Worm (Caenorhabditis elegans) whole organism, young adult: Measurements from ENCODE around the gene mrpl-10.

Experiments
- C06A6.2 ChIP-seq: fragments of 200-800 bp; sonication (Bioruptor generic); conservative IDR thresholded peaks from 2 replicates; pipeline ENCODE4 v1.3.6; 2022; ENCODE audit warnings: missing genetic modification characterization, missing compliant biosample characterization
- C17E4.6 ChIP-seq: fragments of 200-800 bp; sonication (Bioruptor generic); IDR thresholded peaks from 2 replicates; pipeline ENCODE4 v1.3.6; 2022; ENCODE audit warnings: missing genetic modification reagents, missing genetic modification characterization, missing compliant biosample characterization
- F22D6.2 ChIP-seq: sonication (generic microtip); optimal IDR thresholded peaks from 2 replicates; lab custom pipeline; 2016; ENCODE audit warnings: mild to moderate bottlenecking, missing genetic modification characterization, missing compliant biosample characterization
- F39B2.1 ChIP-seq: fragments of 200-800 bp; sonication (Bioruptor generic); IDR thresholded peaks from 2 replicates; pipeline ENCODE4 v1.3.6; 2022; ENCODE audit warnings: missing genetic modification reagents, missing genetic modification characterization, missing compliant biosample characterization
- K12H6.12 ChIP-seq: fragments of 200-800 bp; sonication (Bioruptor generic); optimal IDR thresholded peaks from 2 replicates; lab custom pipeline; 2018; ENCODE audit warnings: mild to moderate bottlenecking, missing genetic modification characterization, missing compliant biosample characterization
- T07F8.4 ChIP-seq: sonication (generic microtip); optimal IDR thresholded peaks from 2 replicates; lab custom pipeline; 2016; ENCODE audit warnings: mild to moderate bottlenecking, missing genetic modification characterization, moderate library complexity, missing compliant biosample characterization
- Y53G8AR.9 ChIP-seq: fragments of 200-800 bp; sonication (Bioruptor generic); conservative IDR thresholded peaks from 2 replicates; pipeline ENCODE4 v1.3.6; 2022; ENCODE audit warnings: missing genetic modification reagents, missing genetic modification characterization, missing compliant biosample characterization
- Y79H2A.3 ChIP-seq: fragments of 200-800 bp; sonication (Bioruptor generic); conservative IDR thresholded peaks from 2 replicates; pipeline ENCODE4 v1.3.6; 2022; ENCODE audit warnings: missing genetic modification reagents, missing genetic modification characterization, missing compliant biosample characterization
- aptf-2 ChIP-seq: fragments of 200-800 bp; sonication (Bioruptor generic); conservative IDR thresholded peaks from 2 replicates; pipeline ENCODE4 v1.3.6; 2022; ENCODE audit warnings: missing genetic modification reagents, missing genetic modification characterization, missing compliant biosample characterization
- aptf-3 ChIP-seq: fragments of 200-800 bp; sonication (Bioruptor generic); IDR thresholded peaks from 2 replicates; pipeline ENCODE4 v1.3.6; 2022; ENCODE audit warnings: missing genetic modification characterization, missing compliant biosample characterization
- athp-1 ChIP-seq: sonication (generic microtip); optimal IDR thresholded peaks from 2 replicates; lab custom pipeline; 2017; ENCODE audit warnings: mild to moderate bottlenecking, missing genetic modification characterization, missing compliant biosample characterization
- attf-3 ChIP-seq: fragments of 200-800 bp; sonication (Bioruptor generic); conservative IDR thresholded peaks from 2 replicates; pipeline ENCODE4 v1.3.6; 2022; ENCODE audit warnings: missing genetic modification reagents, missing genetic modification characterization, missing compliant biosample characterization
- attf-5 ChIP-seq: fragments of 200-800 bp; sonication (Bioruptor generic); optimal IDR thresholded peaks from 2 replicates; lab custom pipeline; 2018; ENCODE audit warnings: mild to moderate bottlenecking, missing genetic modification characterization, missing compliant biosample characterization
- bed-2 ChIP-seq: fragments of 200-800 bp; sonication (Bioruptor generic); IDR thresholded peaks from 2 replicates; pipeline ENCODE4 v1.3.6; 2022; ENCODE audit warnings: missing genetic modification reagents, missing genetic modification characterization, missing compliant biosample characterization
- ceh-100 ChIP-seq: fragments of 200-800 bp; sonication (Bioruptor generic); IDR thresholded peaks from 2 replicates; pipeline ENCODE4 v1.3.6; 2022; ENCODE audit warnings: missing genetic modification reagents, missing genetic modification characterization, missing compliant biosample characterization
- ceh-40 ChIP-seq: fragments of 200-800 bp; sonication (Bioruptor generic); IDR thresholded peaks from 2 replicates; pipeline ENCODE4 v1.3.6; 2022; ENCODE audit warnings: missing genetic modification characterization, missing compliant biosample characterization
- ceh-58 ChIP-seq: fragments of 200-800 bp; sonication (Bioruptor generic); IDR thresholded peaks from 2 replicates; pipeline ENCODE4 v1.3.6; 2022; ENCODE audit warnings: missing genetic modification characterization, missing compliant biosample characterization
- dpff-1 ChIP-seq: sonication (generic microtip); optimal IDR thresholded peaks from 2 replicates; lab custom pipeline; 2017; ENCODE audit warnings: mild to moderate bottlenecking, missing genetic modification characterization, missing compliant biosample characterization
- egl-44 ChIP-seq: fragments of 200-800 bp; sonication (Bioruptor generic); IDR thresholded peaks from 2 replicates; pipeline ENCODE4 v1.3.6; 2022; ENCODE audit warnings: missing genetic modification reagents, missing genetic modification characterization, missing compliant biosample characterization
- egrh-3 ChIP-seq: fragments of 200-800 bp; sonication (Bioruptor generic); IDR thresholded peaks from 2 replicates; pipeline ENCODE4 v1.3.6; 2022; ENCODE audit warnings: missing genetic modification reagents, missing genetic modification characterization, missing compliant biosample characterization
- fkh-3 ChIP-seq: sonication (generic microtip); optimal IDR thresholded peaks from 2 replicates; lab custom pipeline; 2016; ENCODE audit warnings: mild to moderate bottlenecking, missing genetic modification characterization, missing compliant biosample characterization
- him-1 ChIP-seq: sonication (generic microtip); optimal IDR thresholded peaks from 2 replicates; lab custom pipeline; 2016; ENCODE audit warnings: missing genotype, missing genetic modification reagents, missing genetic modification characterization, missing compliant biosample characterization
- hmg-20 ChIP-seq: fragments of 200-800 bp; sonication (Bioruptor generic); IDR thresholded peaks from 2 replicates; pipeline ENCODE4 v1.3.6; 2022; ENCODE audit warnings: missing genetic modification reagents, missing genetic modification characterization, missing compliant biosample characterization
- hsf-1 ChIP-seq: fragments of 200-800 bp; sonication (Bioruptor generic); IDR thresholded peaks from 2 replicates; pipeline ENCODE4 v1.3.6; 2022; ENCODE audit warnings: missing genetic modification reagents, missing genetic modification characterization, missing compliant biosample characterization
- let-526 ChIP-seq: fragments of 200-800 bp; sonication (Bioruptor generic); IDR thresholded peaks from 2 replicates; pipeline ENCODE4 v1.3.6; 2022; ENCODE audit warnings: missing genetic modification reagents, missing genetic modification characterization, missing compliant biosample characterization
- lin-26 ChIP-seq: fragments of 200-800 bp; sonication (Bioruptor generic); IDR thresholded peaks from 2 replicates; pipeline ENCODE4 v1.3.6; 2022; ENCODE audit warnings: missing genetic modification reagents, missing genetic modification characterization, missing compliant biosample characterization
- lsl-1 ChIP-seq: fragments of 200-800 bp; sonication (Bioruptor generic); optimal IDR thresholded peaks from 2 replicates; lab custom pipeline; 2018; ENCODE audit warnings: mild to moderate bottlenecking, missing genetic modification characterization, moderate library complexity, missing compliant biosample characterization
- mel-28 ChIP-seq: sonication (generic microtip); optimal IDR thresholded peaks from 2 replicates; lab custom pipeline; 2016; ENCODE audit warnings: borderline replicate concordance, mild to moderate bottlenecking, missing genetic modification characterization, missing compliant biosample characterization
- mes-4 ChIP-seq: sonication (generic microtip); optimal IDR thresholded peaks from 2 replicates; lab custom pipeline; 2016; ENCODE audit warnings: missing genotype, missing genetic modification characterization, missing compliant biosample characterization
- nhr-27 ChIP-seq: fragments of 200-800 bp; sonication (Bioruptor generic); optimal IDR thresholded peaks from 2 replicates; lab custom pipeline; 2018; ENCODE audit warnings: mild to moderate bottlenecking, missing genetic modification characterization, moderate library complexity, missing compliant biosample characterization
- nhr-80 ChIP-seq: sonication (generic microtip); optimal IDR thresholded peaks from 2 replicates; lab custom pipeline; 2016; ENCODE audit warnings: missing genetic modification characterization, missing compliant biosample characterization
- repo-1 ChIP-seq: sonication (generic microtip); optimal IDR thresholded peaks from 2 replicates; lab custom pipeline; 2017; ENCODE audit warnings: mild to moderate bottlenecking, missing genetic modification characterization, missing compliant biosample characterization
- sdz-38 ChIP-seq: sonication (generic microtip); optimal IDR thresholded peaks from 2 replicates; lab custom pipeline; 2016; ENCODE audit warnings: missing genotype, missing genetic modification characterization, missing compliant biosample characterization
- snpc-1.3 ChIP-seq: sonication (generic microtip); optimal IDR thresholded peaks from 2 replicates; lab custom pipeline; 2017; ENCODE audit warnings: missing genetic modification characterization, mild to moderate bottlenecking, missing compliant biosample characterization, antibody characterized with exemption, moderate library complexity, missing genotype, missing genetic modification reagents; ENCODE audit not compliant: insufficient read depth
- somi-1 ChIP-seq: fragments of 200-800 bp; sonication (Bioruptor generic); optimal IDR thresholded peaks from 2 replicates; lab custom pipeline; 2018; ENCODE audit warnings: mild to moderate bottlenecking, missing genetic modification characterization, missing compliant biosample characterization
- tbp1 ChIP-seq: fragments of 200-800 bp; sonication (Bioruptor generic); optimal IDR thresholded peaks from 2 replicates; lab custom pipeline; 2018; ENCODE audit warnings: mild to moderate bottlenecking, missing genetic modification characterization, missing compliant biosample characterization
- unc-130 ChIP-seq: sonication (generic microtip); optimal IDR thresholded peaks from 2 replicates; lab custom pipeline; 2016; ENCODE audit warnings: missing genetic modification reagents, missing genetic modification characterization, missing compliant biosample characterization
- unc-62 ChIP-seq: fragments of 150-350 bp; optimal IDR thresholded peaks from 2 replicates; lab custom pipeline; 2014; ENCODE audit warnings: missing biosample characterization, missing genetic modification reagents, missing genetic modification characterization
- ztf-25 ChIP-seq: fragments of 200-800 bp; sonication (Bioruptor generic); IDR thresholded peaks from 2 replicates; pipeline ENCODE4 v1.3.6; 2022; ENCODE audit warnings: missing genetic modification reagents, missing genetic modification characterization, missing compliant biosample characterization
- ztf-26 ChIP-seq: sonication (generic microtip); optimal IDR thresholded peaks from 2 replicates; lab custom pipeline; 2017; ENCODE audit warnings: missing genetic modification characterization, missing compliant biosample characterization

Gene mrpl-10

ce11 chrII:8263562-8263961 lies 14.8 kb downstream of the mrpl-10 start:
- no peak for TF ChIP-seq attf-5
- TF ChIP-seq ceh-58, result no peak
- TF ChIP-seq attf-3 (GFP tag; lab: Robert Waterston, UW), result no peak
- no peak for TF ChIP-seq tbp1 (GFP tag; lab: Kevin White, UChicago)
- TF ChIP-seq let-526 (GFP tag; lab: Robert Waterston, UW), result no peak
- TF ChIP-seq ztf-26 (tag; lab: Kevin White, UChicago), result peak; percentile 30
- TF ChIP-seq nhr-80, result peak; percentile 47
- no peak for TF ChIP-seq unc-62 (GFP tag; lab: Kevin White, UChicago)
- no peak for TF ChIP-seq lsl-1 (GFP tag; lab: Kevin White, UChicago)

ce11 chrII:8259674-8260073 lies 18.6 kb downstream of the mrpl-10 start:
- TF ChIP-seq somi-1 (GFP tag; lab: Kevin White, UChicago), result peak; percentile 52
- no peak for TF ChIP-seq sdz-38 (tag; lab: Kevin White, UChicago)
- peak; percentile 66 for TF ChIP-seq ztf-26 (tag; lab: Kevin White, UChicago)
- TF ChIP-seq hsf-1 (GFP tag; lab: Robert Waterston, UW), result 0 out of 2 replicates have a peak, but pooled peaks have one; percentile 53
- no peak for TF ChIP-seq repo-1 (tag; lab: Kevin White, UChicago)
- TF ChIP-seq lin-26, result peak; percentile 28; the same call in 1 of the 2 replicates
- 0 out of 2 replicates have a peak, but pooled peaks have one; percentile 17 for TF ChIP-seq C06A6.2

DNA sequence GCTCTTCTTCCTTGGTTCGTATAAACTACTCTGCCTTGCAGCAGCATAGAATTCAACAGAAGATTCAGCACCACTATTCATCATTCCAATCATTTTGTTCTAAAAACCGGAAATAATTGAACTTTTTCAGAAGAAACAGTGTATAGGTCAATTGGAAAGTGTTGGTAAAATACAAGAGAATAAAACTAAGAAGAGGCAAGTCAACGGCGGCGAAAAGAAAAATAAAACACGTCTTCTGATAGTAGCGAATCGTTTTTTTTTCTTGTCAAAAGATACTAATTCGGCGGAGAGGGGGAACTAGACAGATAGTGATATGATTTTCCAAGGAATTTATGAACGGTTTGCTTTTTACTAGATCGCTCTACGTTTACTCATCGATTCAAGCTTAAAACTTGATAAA lies 19.3 kb downstream of the mrpl-10 start, which contains the start of gene F35C11.6:
TSS of gene F35C11.6 (minus strand) at position 101 of the 400 bp plus-strand sequence.
- TF ChIP-seq ztf-25 (GFP tag; lab: Robert Waterston, UW), result no peak
- no peak for TF ChIP-seq egl-44 (GFP tag; lab: Robert Waterston, UW)
- no peak for TF ChIP-seq Y53G8AR.9 (GFP tag; lab: Robert Waterston, UW)
- no peak for TF ChIP-seq unc-130 (GFP tag; lab: Kevin White, UChicago)
- TF ChIP-seq T07F8.4 (tag; lab: Kevin White, UChicago), result no peak
- TF ChIP-seq nhr-27 (tag; lab: Kevin White, UChicago), result no peak
- no peak for TF ChIP-seq ceh-40 (GFP tag; lab: Robert Waterston, UW)
- TF ChIP-seq bed-2 (GFP tag; lab: Robert Waterston, UW), result no peak
- no peak for TF ChIP-seq mel-28 (tag; lab: Kevin White, UChicago)
- TF ChIP-seq him-1, result no peak
- no peak for TF ChIP-seq aptf-2 (GFP tag; lab: Robert Waterston, UW)
- TF ChIP-seq fkh-3 (tag; lab: Kevin White, UChicago), result no peak
- no peak for TF ChIP-seq ztf-26 (tag; lab: Kevin White, UChicago)
- TF ChIP-seq egrh-3, result no peak
- no peak for TF ChIP-seq Y79H2A.3
- no peak for TF ChIP-seq hmg-20 (GFP tag; lab: Robert Waterston, UW)
- no peak for TF ChIP-seq F39B2.1 (GFP tag; lab: Robert Waterston, UW)
- no peak for TF ChIP-seq repo-1 (tag; lab: Kevin White, UChicago)

- TF ChIP-seq F39B2.1 (GFP tag; lab: Robert Waterston, UW) (no peak), attf-5 (no peak), unc-130 (GFP tag; lab: Kevin White, UChicago) (no peak), C06A6.2 (no peak), C17E4.6 (GFP tag; lab: Robert Waterston, UW) (no peak), mes-4 (no peak), hsf-1 (GFP tag; lab: Robert Waterston, UW) (no peak), F22D6.2 (no peak), Y79H2A.3 (no peak), lsl-1 (GFP tag; lab: Kevin White, UChicago) (no peak), aptf-3 (GFP tag; lab: Robert Waterston, UW) (no peak), ztf-25 (GFP tag; lab: Robert Waterston, UW) (no peak), ceh-100 (GFP tag; lab: Robert Waterston, UW) (no peak), sdz-38 (tag; lab: Kevin White, UChicago) (no peak), tbp1 (GFP tag; lab: Kevin White, UChicago) (no peak), snpc-1.3 (no peak), somi-1 (GFP tag; lab: Kevin White, UChicago) (no peak), athp-1 (tag; lab: Kevin White, UChicago) (no peak), K12H6.12 (no peak), dpff-1 (tag; lab: Kevin White, UChicago) (no peak)
- TF ChIP-seq, all 124 proteins: peak for 0
Measured at ce11 chrII:8256013-8256412, 22.3 kb downstream of the mrpl-10 start, which contains the start of gene F35C11.7. F35C11.7 (plus strand) TSS chrII:8256313.
